Fruit fly (Drosophila melanogaster) whole organism, wandering third instar larva: ENCODE results near the gene Set8.

Experiments used
- Abd-B ChIP-seq: fragments of >200 bp; optimal IDR thresholded peaks from 2 replicates; lab custom pipeline; 2017; ENCODE audit warnings: missing biosample characterization, missing genetic modification characterization
- CG32264 ChIP-seq: fragments of 200-800 bp; sonication (Bioruptor generic); optimal IDR thresholded peaks from 2 replicates; lab custom pipeline; 2016; ENCODE audit warnings: missing biosample characterization, missing genetic modification characterization
- CG9705 ChIP-seq: fragments of 200-800 bp; sonication (Bioruptor generic); optimal IDR thresholded peaks from 2 replicates; lab custom pipeline; 2018; ENCODE audit warnings: missing biosample characterization, mild to moderate bottlenecking, missing genetic modification characterization
- CrebA ChIP-seq: fragments of 200-800 bp; sonication (Bioruptor generic); optimal IDR thresholded peaks from 2 replicates; lab custom pipeline; 2016; ENCODE audit warnings: missing biosample characterization, mild to moderate bottlenecking, missing genetic modification characterization, borderline replicate concordance
- Dfd ChIP-seq: fragments of >200 bp; optimal IDR thresholded peaks from 2 replicates; lab custom pipeline; 2017; ENCODE audit warnings: missing biosample characterization, missing genetic modification characterization
- Dif ChIP-seq: fragments of 200-275, 200-300 bp; sonication (Bioruptor generic); optimal IDR thresholded peaks from 2 replicates; lab custom pipeline; 2018; ENCODE audit warnings: missing biosample characterization, missing genetic modification characterization; ENCODE audit not compliant: partially characterized antibody
- GATAd ChIP-seq: sonication (Bioruptor generic); optimal IDR thresholded peaks from 2 replicates; lab custom pipeline; 2016; ENCODE audit warnings: missing biosample characterization, missing genetic modification characterization
- Hr83 ChIP-seq: fragments of 200-300 bp; sonication (Bioruptor generic); optimal IDR thresholded peaks from 2 replicates; lab custom pipeline; 2016; ENCODE audit warnings: missing biosample characterization, mild to moderate bottlenecking, missing genetic modification characterization, moderate library complexity; ENCODE audit not compliant: poor library complexity, severe bottlenecking
- Jra ChIP-seq: sonication (Bioruptor generic); optimal IDR thresholded peaks from 2 replicates; lab custom pipeline; 2016; ENCODE audit warnings: missing biosample characterization, missing genetic modification characterization
- N ChIP-seq: fragments of >200 bp; optimal IDR thresholded peaks from 2 replicates; lab custom pipeline; 2018; ENCODE audit warnings: missing biosample characterization, missing external identifiers, missing genetic modification characterization
- OdsH ChIP-seq: fragments of 200-800 bp; sonication (Bioruptor generic); optimal IDR thresholded peaks from 2 replicates; lab custom pipeline; 2016; ENCODE audit warnings: missing biosample characterization, mild to moderate bottlenecking, missing genetic modification characterization
- Rel ChIP-seq, 2 experiments: fragments of 200-800 bp; sonication (Bioruptor generic) in 1 of 2; optimal IDR thresholded peaks; 2 replicates in 1 of 2; 3 replicates in 1 of 2; lab custom pipeline; 2016 to 2019; ENCODE audit warnings: mild to moderate bottlenecking in 2 of 2, missing biosample characterization in 2 of 2, missing genetic modification characterization in 2 of 2, moderate library complexity in 1 of 2
- Sp1 ChIP-seq: fragments of 200-800 bp; sonication (Bioruptor generic); optimal IDR thresholded peaks from 3 replicates; lab custom pipeline; 2019; ENCODE audit warnings: missing biosample characterization, mild to moderate bottlenecking, missing genetic modification characterization, moderate library complexity
- br ChIP-seq: fragments of 200-800 bp; sonication (Bioruptor generic); optimal IDR thresholded peaks from 2 replicates; lab custom pipeline; 2016; ENCODE audit warnings: missing biosample characterization, missing genetic modification characterization
- brk ChIP-seq: fragments of 200-800 bp; sonication (Bioruptor generic); optimal IDR thresholded peaks from 2 replicates; lab custom pipeline; 2016; ENCODE audit warnings: missing biosample characterization, mild to moderate bottlenecking, missing genetic modification characterization
- dl ChIP-seq, 2 experiments: fragments of 175-275, 200-275 bp in 1 of 2; fragments of 200-275 bp in 1 of 2; sonication (Bioruptor generic); optimal IDR thresholded peaks; lab custom pipeline; 2018; ENCODE audit warnings: mild to moderate bottlenecking in 2 of 2, missing biosample characterization in 2 of 2, missing genetic modification characterization in 2 of 2, moderate library complexity in 2 of 2; ENCODE audit not compliant: partially characterized antibody in 2 of 2, insufficient read depth in 1 of 2
- dsf ChIP-seq: sonication (Bioruptor generic); optimal IDR thresholded peaks from 2 replicates; lab custom pipeline; 2016; ENCODE audit warnings: missing biosample characterization, missing genetic modification characterization, borderline replicate concordance
- ey ChIP-seq: fragments of 200-800 bp; sonication (Bioruptor generic); optimal IDR thresholded peaks from 2 replicates; lab custom pipeline; 2016; ENCODE audit warnings: missing biosample characterization, missing genetic modification characterization
- foxo ChIP-seq, 2 experiments: fragments of 200-800 bp; sonication (Bioruptor generic); optimal IDR thresholded peaks; 2 replicates in 1 of 2; 3 replicates in 1 of 2; lab custom pipeline; 2016 to 2017; ENCODE audit warnings: missing biosample characterization in 2 of 2, missing genetic modification characterization in 2 of 2
- h ChIP-seq: fragments of 200-800 bp; sonication (Bioruptor generic); optimal IDR thresholded peaks from 3 replicates; lab custom pipeline; 2016; ENCODE audit warnings: missing biosample characterization, mild to moderate bottlenecking, missing genetic modification characterization
- jim ChIP-seq: fragments of 175-275, 200-325 bp; sonication (Bioruptor generic); optimal IDR thresholded peaks from 2 replicates; lab custom pipeline; 2016; ENCODE audit warnings: missing biosample characterization, mild to moderate bottlenecking, missing genetic modification characterization
- lola ChIP-seq: fragments of >200 bp; optimal IDR thresholded peaks from 2 replicates; lab custom pipeline; 2017; ENCODE audit warnings: missing biosample characterization, missing genetic modification characterization
- psq ChIP-seq: fragments of 200-800 bp; sonication (Bioruptor generic); optimal IDR thresholded peaks from 3 replicates; lab custom pipeline; 2017; ENCODE audit warnings: missing biosample characterization, mild to moderate bottlenecking, missing genetic modification characterization, moderate library complexity
- rgr ChIP-seq: fragments of 200-800 bp; sonication (Bioruptor generic); optimal IDR thresholded peaks from 3 replicates; lab custom pipeline; 2016; ENCODE audit warnings: missing biosample characterization, mild to moderate bottlenecking, missing genetic modification characterization
- sage ChIP-seq: fragments of 200-800 bp; sonication (Bioruptor generic); optimal IDR thresholded peaks from 2 replicates; lab custom pipeline; 2016; ENCODE audit warnings: missing biosample characterization, mild to moderate bottlenecking, missing genetic modification characterization
- sv ChIP-seq: fragments of 200-800 bp; sonication (Bioruptor generic); optimal IDR thresholded peaks from 3 replicates; lab custom pipeline; 2016; ENCODE audit warnings: missing biosample characterization, missing genetic modification characterization
- usp ChIP-seq: fragments of >200 bp; optimal IDR thresholded peaks from 2 replicates; lab custom pipeline; 2017; ENCODE audit warnings: missing biosample characterization, missing genetic modification characterization
- woc ChIP-seq: sonication (Bioruptor generic); optimal IDR thresholded peaks from 2 replicates; lab custom pipeline; 2016; ENCODE audit warnings: missing biosample characterization, mild to moderate bottlenecking, missing genetic modification characterization

Set8 gene

dm6 chr3R:14292307-14292711 lies 23.5 kb upstream of the Set8 start:
- peak; percentile 0 for TF ChIP-seq h
- TF ChIP-seq foxo (GFP tag; optimal IDR thresholded peaks at IDR 0.05; lab: Kevin White, UChicago): peak in 1 of 2 experiments; percentile 42
- peak; percentile 25 for TF ChIP-seq Sp1 (GFP tag; lab: Kevin White, UChicago)
- TF ChIP-seq jim (GFP tag; lab: Kevin White, UChicago): no peak

dm6 chr3R:14294397-14295018 lies 21.3 kb upstream of the Set8 start:
- TF ChIP-seq Abd-B (GFP tag; lab: Kevin White, UChicago) (no peak), woc (GFP tag; lab: Kevin White, UChicago) (no peak), br (GFP tag; lab: Kevin White, UChicago) (no peak), Dfd (GFP tag; lab: Kevin White, UChicago) (no peak), brk (GFP tag; lab: Kevin White, UChicago) (peak; percentile 6), Rel (GFP tag; optimal IDR thresholded peaks at IDR 0.05; lab: Kevin White, UChicago) (no peak), Rel (tag; optimal IDR thresholded peaks at IDR 0.05; lab: Kevin White, UChicago) (peak; percentile 94), h (peak; percentile 15)

DNA sequence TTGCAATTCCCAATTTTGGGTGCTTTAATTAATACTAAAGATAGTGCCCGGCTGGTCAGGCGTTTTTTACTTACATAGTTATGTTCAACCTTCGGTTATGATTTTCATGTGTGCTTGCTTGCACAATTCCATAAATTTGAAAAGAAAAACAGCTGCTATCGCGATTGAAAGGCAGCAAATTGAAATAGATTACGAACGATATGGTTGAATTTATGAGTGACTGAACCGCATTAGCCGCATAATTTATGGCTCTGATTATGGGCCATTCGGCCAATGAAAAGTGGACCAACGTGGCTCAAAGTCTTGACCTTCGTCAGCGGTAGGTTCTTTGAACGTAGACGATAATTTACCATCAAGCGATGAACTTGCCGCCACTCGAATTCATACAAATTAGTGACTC lies 19.7 kb upstream of the Set8 start:
- TF ChIP-seq br (GFP tag; lab: Kevin White, UChicago): no peak
- TF ChIP-seq brk (GFP tag; lab: Kevin White, UChicago): no peak
- no peak for TF ChIP-seq CrebA

DNA sequence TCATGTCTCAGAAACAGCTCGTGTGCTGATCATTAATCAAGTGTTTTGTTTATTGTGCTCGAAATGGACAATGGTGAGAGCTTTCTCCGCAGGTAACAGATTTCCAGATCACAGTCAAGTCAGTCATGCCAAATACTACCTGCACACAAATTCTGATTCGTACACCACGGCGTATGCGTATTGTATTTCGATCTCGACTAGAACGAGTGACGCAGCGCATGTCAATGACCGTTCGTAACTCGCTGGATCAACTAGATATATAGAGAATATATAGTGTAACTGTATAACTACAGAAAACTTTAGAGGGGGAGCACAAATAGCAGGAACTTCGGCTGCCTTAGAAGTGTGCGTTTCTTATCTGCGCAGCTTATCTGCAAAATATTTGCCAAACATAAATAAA lies 19.1 kb upstream of the Set8 start:
- TF ChIP-seq CG32264 (no peak), dl (GFP tag; optimal IDR thresholded peaks at IDR 0.05; lab: Kevin White, UChicago; ENCODE audit: insufficient read depth in 1 of 2, partially characterized antibody in 2 of 2) (no peak)

DNA sequence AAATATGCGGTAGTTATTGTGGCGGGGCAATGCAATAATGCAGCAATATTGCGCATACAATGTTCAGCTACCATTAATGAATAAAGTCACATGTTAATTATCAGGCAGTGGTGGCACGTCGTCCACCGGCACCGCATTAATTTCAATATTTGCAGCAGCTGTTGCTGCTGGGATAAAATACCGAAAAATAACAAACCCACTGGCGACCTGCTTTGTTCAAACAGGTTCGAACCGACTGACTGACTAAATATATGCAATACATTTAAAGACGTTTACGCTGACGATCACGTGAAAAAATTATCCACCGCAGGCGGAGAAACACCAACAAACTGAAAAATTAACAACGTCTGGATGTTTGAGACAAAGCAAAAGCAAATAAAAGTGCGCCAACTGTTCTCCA lies 18.3 kb upstream of the Set8 start:
- TF ChIP-seq Dfd (GFP tag; lab: Kevin White, UChicago): no peak
- no peak for TF ChIP-seq lola (GFP tag; lab: Kevin White, UChicago)
- TF ChIP-seq N (GFP tag; lab: Kevin White, UChicago): no peak
- TF ChIP-seq h: no peak
- no peak for TF ChIP-seq brk (GFP tag; lab: Kevin White, UChicago)
- TF ChIP-seq ey (GFP tag; lab: Kevin White, UChicago): no peak
- no peak for TF ChIP-seq Abd-B (GFP tag; lab: Kevin White, UChicago)
- TF ChIP-seq GATAd (GFP tag; lab: Kevin White, UChicago): no peak
- TF ChIP-seq sv (GFP tag; lab: Kevin White, UChicago): no peak
- TF ChIP-seq Hr83 (GFP tag; lab: Kevin White, UChicago): no peak
- no peak for TF ChIP-seq CG9705
- no peak for TF ChIP-seq rgr (GFP tag; lab: Kevin White, UChicago)
- no peak for TF ChIP-seq Jra
- TF ChIP-seq usp (GFP tag; lab: Kevin White, UChicago): no peak
- TF ChIP-seq dsf: no peak
- TF ChIP-seq OdsH: no peak
- no peak for TF ChIP-seq sage (GFP tag; lab: Kevin White, UChicago)
- no peak for TF ChIP-seq br (GFP tag; lab: Kevin White, UChicago)
- no peak for TF ChIP-seq CrebA

dm6 chr3R:14298078-14298896 lies 17.6 kb upstream of the Set8 start:
- TF ChIP-seq Jra (no peak), Rel (GFP tag; optimal IDR thresholded peaks at IDR 0.05; lab: Kevin White, UChicago) (no peak), Rel (tag; optimal IDR thresholded peaks at IDR 0.05; lab: Kevin White, UChicago) (peak; percentile 47), Hr83 (GFP tag; lab: Kevin White, UChicago) (peak; percentile 50), N (GFP tag; lab: Kevin White, UChicago) (peak; percentile 1), OdsH (peak; percentile 33), Dif (no peak), psq (GFP tag; lab: Kevin White, UChicago) (peak; percentile 30), h (peak; percentile 45), ey (GFP tag; lab: Kevin White, UChicago) (no peak)
- TF ChIP-seq, all 38 proteins: peak for 6
